Worm (Caenorhabditis elegans) whole organism, L1 larva: ENCODE results near the gene ZK856.7.

ENCODE experiments used
- C04F5.9 ChIP-seq: sonication (generic microtip); optimal IDR thresholded peaks from 2 replicates; lab custom pipeline; 2016; ENCODE audit warnings: missing genetic modification characterization, missing compliant biosample characterization
- ama-1 ChIP-seq: fragments of 150-350 bp; optimal IDR thresholded peaks from 2 replicates; lab custom pipeline; 2014
- blmp-1 ChIP-seq: fragments of 150-350 bp; optimal IDR thresholded peaks from 2 replicates; lab custom pipeline; 2014; ENCODE audit warnings: missing biosample characterization, missing genetic modification characterization
- ceh-8 ChIP-seq: fragments of 200-800 bp; sonication (Bioruptor generic); optimal IDR thresholded peaks from 2 replicates; lab custom pipeline; 2018; ENCODE audit warnings: mild to moderate bottlenecking, missing genetic modification characterization, moderate library complexity, missing compliant biosample characterization
- ceh-88 ChIP-seq: fragments of 200-800 bp; sonication (Bioruptor generic); IDR thresholded peaks from 2 replicates; pipeline ENCODE4 v1.3.6; 2022; ENCODE audit warnings: missing genetic modification characterization, missing compliant biosample characterization
- dpl-1 ChIP-seq, 3 experiments: fragments of 150-350 bp in 2 of 3; sonication (generic microtip) in 1 of 3; optimal IDR thresholded peaks; 2 replicates each; lab custom pipeline; 2014 to 2017; ENCODE audit warnings: missing biosample characterization in 3 of 3, missing genetic modification characterization in 3 of 3, missing genetic modification reagents in 3 of 3
- dsc-1 ChIP-seq: sonication (generic microtip); optimal IDR thresholded peaks from 2 replicates; lab custom pipeline; 2016; ENCODE audit warnings: mild to moderate bottlenecking, missing genetic modification characterization, missing compliant biosample characterization
- efl-1 ChIP-seq, 4 experiments: fragments of 150-350 bp; optimal IDR thresholded peaks in 3 of 4; peaks in 1 of 4; 1 replicate in 1 of 4; 2 replicates in 3 of 4; lab custom pipeline; 2014; ENCODE audit warnings: missing biosample characterization in 2 of 4, missing genetic modification characterization in 2 of 4, missing genetic modification reagents in 2 of 4
- efl-3 ChIP-seq: fragments of 200-800 bp; sonication (Bioruptor generic); optimal IDR thresholded peaks from 2 replicates; lab custom pipeline; 2018; ENCODE audit warnings: mild to moderate bottlenecking, missing genetic modification characterization, missing compliant biosample characterization
- egl-27 ChIP-seq, 2 experiments: fragments of 150-350 bp in 1 of 2; sonication (generic microtip); optimal IDR thresholded peaks; 3 replicates each; lab custom pipeline; 2017 to 2018; ENCODE audit warnings: missing biosample characterization in 2 of 2, missing genetic modification characterization in 2 of 2, missing genetic modification reagents in 2 of 2
- elt-2 ChIP-seq: sonication (generic microtip); optimal IDR thresholded peaks from 2 replicates; lab custom pipeline; 2016; ENCODE audit warnings: missing genetic modification characterization, mild to moderate bottlenecking, inconsistent platforms, missing compliant biosample characterization, missing genetic modification reagents
- fkh-10 ChIP-seq: sonication (generic microtip); optimal IDR thresholded peaks from 2 replicates; lab custom pipeline; 2017; ENCODE audit warnings: missing biosample characterization, missing genetic modification reagents, missing genetic modification characterization
- fkh-8 ChIP-seq: sonication (generic microtip); optimal IDR thresholded peaks from 2 replicates; lab custom pipeline; 2016; ENCODE audit warnings: mild to moderate bottlenecking, missing genetic modification characterization, missing compliant biosample characterization
- hlh-17 ChIP-seq: fragments of 200-800 bp; sonication (Bioruptor generic); optimal IDR thresholded peaks from 2 replicates; lab custom pipeline; 2018; ENCODE audit warnings: missing genetic modification characterization, mild to moderate bottlenecking, missing compliant biosample characterization, moderate library complexity, borderline replicate concordance
- hlh-4 ChIP-seq: sonication (generic microtip); optimal IDR thresholded peaks from 2 replicates; lab custom pipeline; 2016; ENCODE audit warnings: mild to moderate bottlenecking, missing genetic modification characterization, missing compliant biosample characterization
- jun-1 ChIP-seq: fragments of 150-350 bp; optimal IDR thresholded peaks from 2 replicates; lab custom pipeline; 2014; ENCODE audit warnings: missing biosample characterization, missing genetic modification reagents, missing genetic modification characterization
- lin-14 ChIP-seq: fragments of 200-800 bp; sonication (Bioruptor generic); optimal IDR thresholded peaks from 2 replicates; lab custom pipeline; 2018; ENCODE audit warnings: mild to moderate bottlenecking, missing genetic modification characterization, moderate library complexity, missing compliant biosample characterization
- lir-3 ChIP-seq: sonication (generic microtip); optimal IDR thresholded peaks from 2 replicates; lab custom pipeline; 2016; ENCODE audit warnings: mild to moderate bottlenecking, missing genetic modification characterization, moderate library complexity, missing compliant biosample characterization; ENCODE audit not compliant: poor library complexity
- mdl-1 ChIP-seq, 2 experiments: fragments of 150-350 bp; optimal IDR thresholded peaks; 2 replicates each; lab custom pipeline; 2014 to 2017; ENCODE audit warnings: missing biosample characterization in 2 of 2, missing genetic modification characterization in 2 of 2, inconsistent platforms in 1 of 2
- nhr-11 ChIP-seq: fragments of 150-350 bp; optimal IDR thresholded peaks from 2 replicates; lab custom pipeline; 2014; ENCODE audit warnings: missing biosample characterization, missing genetic modification characterization
- nhr-19 ChIP-seq: fragments of 200-800 bp; sonication (Bioruptor generic); conservative IDR thresholded peaks from 2 replicates; pipeline ENCODE4 v1.3.6; 2022; ENCODE audit warnings: missing genetic modification characterization, missing compliant biosample characterization
- nhr-28 ChIP-seq: fragments of 150-350 bp; optimal IDR thresholded peaks from 2 replicates; lab custom pipeline; 2014; ENCODE audit warnings: missing biosample characterization, missing genetic modification characterization
- nhr-47 ChIP-seq: sonication (generic microtip); optimal IDR thresholded peaks from 2 replicates; lab custom pipeline; 2016; ENCODE audit warnings: mild to moderate bottlenecking, missing genetic modification characterization, moderate library complexity, missing compliant biosample characterization
- nhr-71 ChIP-seq: sonication (generic microtip); optimal IDR thresholded peaks from 2 replicates; lab custom pipeline; 2016; ENCODE audit warnings: mild to moderate bottlenecking, missing genetic modification characterization, moderate library complexity, missing compliant biosample characterization
- pax-3 ChIP-seq: fragments of 200-800 bp; sonication (Bioruptor generic); optimal IDR thresholded peaks from 2 replicates; lab custom pipeline; 2018; ENCODE audit warnings: mild to moderate bottlenecking, missing genetic modification characterization, moderate library complexity, missing compliant biosample characterization
- rnt-1 ChIP-seq: sonication (generic microtip); optimal IDR thresholded peaks from 2 replicates; lab custom pipeline; 2016; ENCODE audit warnings: mild to moderate bottlenecking, missing genetic modification characterization, moderate library complexity, missing compliant biosample characterization
- snpc-4 ChIP-seq: fragments of 150-350 bp; optimal IDR thresholded peaks from 2 replicates; lab custom pipeline; 2014; ENCODE audit warnings: missing biosample characterization, missing genetic modification characterization
- snu-23 ChIP-seq: sonication (generic microtip); optimal IDR thresholded peaks from 2 replicates; lab custom pipeline; 2016; ENCODE audit warnings: missing genetic modification characterization, missing compliant biosample characterization
- sup-37 ChIP-seq: fragments of 200-800 bp; sonication (Bioruptor generic); optimal IDR thresholded peaks from 2 replicates; lab custom pipeline; 2018; ENCODE audit warnings: mild to moderate bottlenecking, missing genetic modification characterization, missing compliant biosample characterization
- swsn-7 ChIP-seq: sonication (generic microtip); optimal IDR thresholded peaks from 2 replicates; lab custom pipeline; 2016; ENCODE audit warnings: missing genetic modification characterization, missing compliant biosample characterization
- tbx-2 ChIP-seq: sonication (generic microtip); optimal IDR thresholded peaks from 2 replicates; lab custom pipeline; 2016; ENCODE audit warnings: missing genetic modification characterization, missing compliant biosample characterization
- xbp-1 ChIP-seq: sonication (generic microtip); optimal IDR thresholded peaks from 2 replicates; lab custom pipeline; 2016; ENCODE audit warnings: missing genetic modification characterization, missing compliant biosample characterization
- zag-1 ChIP-seq: fragments of 150-350 bp; optimal IDR thresholded peaks from 2 replicates; lab custom pipeline; 2014; ENCODE audit warnings: missing biosample characterization, missing genetic modification characterization
- zip-4 ChIP-seq: fragments of 200-800 bp; sonication (Bioruptor generic); optimal IDR thresholded peaks from 2 replicates; lab custom pipeline; 2018; ENCODE audit warnings: mild to moderate bottlenecking, missing genetic modification characterization, moderate library complexity, missing compliant biosample characterization
- ztf-11 ChIP-seq, 2 experiments: sonication (generic microtip); optimal IDR thresholded peaks; 2 replicates each; lab custom pipeline; 2016 to 2017; ENCODE audit warnings: missing genetic modification characterization in 2 of 2, missing biosample characterization in 1 of 2, missing compliant biosample characterization in 1 of 2
- ztf-4 ChIP-seq: fragments of 150-350 bp; optimal IDR thresholded peaks from 2 replicates; lab custom pipeline; 2014; ENCODE audit warnings: missing biosample characterization, missing genetic modification characterization

The ZK856.7 gene

ce11 chrV:10246443-10246885 lies 44.6 kb downstream of the ZK856.7 start (continued):
- no peak for TF ChIP-seq hlh-4 (tag; lab: Kevin White, UChicago)
- no peak for TF ChIP-seq jun-1 (tag; lab: Kevin White, UChicago)
- TF ChIP-seq, all 84 proteins: peak for 35

- TF ChIP-seq blmp-1 (tag; lab: Kevin White, UChicago) = peak; percentile 8
- no peak for TF ChIP-seq nhr-11 (tag; lab: Kevin White, UChicago)
- no peak for TF ChIP-seq dpl-1 (GFP tag; optimal IDR thresholded peaks at IDR 0.05; lab: Kevin White, UChicago)
- TF ChIP-seq lin-14 (GFP tag; lab: Kevin White, UChicago) = peak; percentile 22
- TF ChIP-seq xbp-1 (tag; lab: Kevin White, UChicago) = no peak
- no peak for TF ChIP-seq lir-3
- TF ChIP-seq mdl-1 (tag; optimal IDR thresholded peaks at IDR 0.05; lab: Kevin White, UChicago) = peak in 1 of 2 experiments; percentile 17
- peak; percentile 38 for TF ChIP-seq nhr-19 (GFP tag; lab: Robert Waterston, UW)
- TF ChIP-seq pax-3 = no peak
- TF ChIP-seq ztf-4 = no peak
- no peak for TF ChIP-seq ceh-8
- no peak for TF ChIP-seq zag-1
- peak; percentile 37 for TF ChIP-seq rnt-1 (tag; lab: Kevin White, UChicago)
These were observed 45.1 kb downstream of the ZK856.7 start for ce11 chrV:10246967-10247366.

- TF ChIP-seq ztf-11 (tag; optimal IDR thresholded peaks at IDR 0.05; lab: Kevin White, UChicago) (no peak), efl-3 (GFP tag; lab: Kevin White, UChicago) (no peak), dsc-1 (tag; lab: Kevin White, UChicago) (peak; percentile 69), nhr-71 (tag; lab: Kevin White, UChicago) (peak; percentile 18), egl-27 (tag; optimal IDR thresholded peaks at IDR 0.05; lab: Kevin White, UChicago) (no peak), fkh-8 (tag; lab: Kevin White, UChicago) (peak; percentile 46), pax-3 (peak; percentile 17), ceh-8 (peak; percentile 58), snu-23 (GFP tag; lab: Kevin White, UChicago) (no peak), fkh-10 (GFP tag; lab: Kevin White, UChicago) (no peak), lin-14 (GFP tag; lab: Kevin White, UChicago) (peak; percentile 58), nhr-47 (tag; lab: Kevin White, UChicago) (peak; percentile 31)
These were observed 45.9 kb downstream of the ZK856.7 start for ce11 chrV:10247673-10248239.

ce11 chrV:10248255-10248979 lies 46.5 kb downstream of the ZK856.7 start, which contains the start of gene akt-1:
Gene akt-1 (plus strand): TSS chrV:10248905.
- no peak for TF ChIP-seq efl-1 (optimal IDR thresholded peaks at IDR 0.05; lab: Kevin White, UChicago)
- TF ChIP-seq efl-1 (GFP tag; optimal IDR thresholded peaks at IDR 0.05 in 1 of 2; lab: Kevin White, UChicago) = peak in 1 of 2 experiments; percentile 49
- peak; percentile 2 for TF ChIP-seq ama-1 (lab: Kevin White, UChicago)
- no peak for TF ChIP-seq sup-37 (GFP tag; lab: Kevin White, UChicago)

- TF ChIP-seq elt-2 (tag; lab: Kevin White, UChicago) = no peak
- no peak for TF ChIP-seq nhr-28 (tag; lab: Kevin White, UChicago)
- no peak for TF ChIP-seq C04F5.9 (tag; lab: Kevin White, UChicago)
- no peak for TF ChIP-seq efl-3 (GFP tag; lab: Kevin White, UChicago)
- TF ChIP-seq snpc-4 (tag; lab: Kevin White, UChicago) = no peak
- no peak for TF ChIP-seq ceh-88 (GFP tag; lab: Robert Waterston, UW)
- TF ChIP-seq fkh-10 (GFP tag; lab: Kevin White, UChicago) = no peak
- no peak for TF ChIP-seq zip-4 (GFP tag; lab: Kevin White, UChicago)
- TF ChIP-seq tbx-2 (tag; lab: Kevin White, UChicago) = no peak
- no peak for TF ChIP-seq sup-37 (GFP tag; lab: Kevin White, UChicago)
- no peak for TF ChIP-seq nhr-71 (tag; lab: Kevin White, UChicago)
- TF ChIP-seq swsn-7 (tag; lab: Kevin White, UChicago) = no peak
- no peak for TF ChIP-seq hlh-17 (GFP tag; lab: Kevin White, UChicago)
- no peak for TF ChIP-seq dpl-1 (GFP tag; optimal IDR thresholded peaks at IDR 0.05; lab: Kevin White, UChicago)
These were observed 47.6 kb downstream of the ZK856.7 start for ce11 chrV:10249515-10249914.
